Comparison of ENCODE assay signal across 3 worm cellular contexts in genomic region chrV:10578938-10579337, ce11.
TF ChIP-seq lines count a peak whose summit lies in the region.

TSS of gene erh-1 (minus strand) at chrV:10579141.
TSS of gene lpd-9 (plus strand) at chrV:10579305.

TF ChIP-seq in whole organism, L1 larva, 84 proteins besides CTCF, POLR2A, EP300 and RAD21 (continued from another document and continues in another):
- TF ChIP-seq dpl-1 (GFP tag; optimal IDR thresholded peaks at IDR 0.05; lab: Kevin White, UChicago) (peak; percentile 75 to 83 (median 79)), nhr-85 (tag; lab: Kevin White, UChicago) (peak; percentile 87), irx-1 (tag; optimal IDR thresholded peaks at IDR 0.05; lab: Kevin White, UChicago) (peak; percentile 70), rnt-1 (tag; optimal IDR thresholded peaks at IDR 0.05; lab: Kevin White, UChicago) (peak; percentile 89), nhr-71 (tag; optimal IDR thresholded peaks at IDR 0.05; lab: Kevin White, UChicago) (peak; percentile 87), lin-39 (tag; optimal IDR thresholded peaks at IDR 0.05; lab: Kevin White, UChicago) (peak; percentile 70), elt-2 (tag; optimal IDR thresholded peaks at IDR 0.05; lab: Kevin White, UChicago) (peak; percentile 73), ces-1 (GFP tag; optimal IDR thresholded peaks at IDR 0.05; lab: Kevin White, UChicago) (no peak), lsy-2 (tag; optimal IDR thresholded peaks at IDR 0.05; lab: Kevin White, UChicago) (peak; percentile 78 to 86), aly-2 (tag; optimal IDR thresholded peaks at IDR 0.05; lab: Kevin White, UChicago) (peak; percentile 29), nhr-76 (tag; optimal IDR thresholded peaks at IDR 0.05; lab: Kevin White, UChicago) (no peak), Y116A8C.19 (tag; optimal IDR thresholded peaks at IDR 0.05; lab: Kevin White, UChicago; ENCODE audit: borderline replicate concordance) (no peak), skn-1 (tag; optimal IDR thresholded peaks at IDR 0.05; lab: Kevin White, UChicago) (peak; percentile 74), grh-1 (GFP tag; IDR thresholded peaks at IDR 0.05; lab: Robert Waterston, UW) (peak; percentile 81), mep-1 (tag; optimal IDR thresholded peaks at IDR 0.05; lab: Kevin White, UChicago) (peak; percentile 90), sup-37 (GFP tag; optimal IDR thresholded peaks at IDR 0.05; lab: Kevin White, UChicago) (peak; percentile 39), unc-98 (GFP tag; IDR thresholded peaks at IDR 0.05; lab: Robert Waterston, UW) (no peak), pag-3 (tag; optimal IDR thresholded peaks at IDR 0.05; lab: Kevin White, UChicago; ENCODE audit: borderline replicate concordance, insufficient read depth) (peak; percentile 53), mab-9 (GFP tag; IDR thresholded peaks at IDR 0.05; lab: Robert Waterston, UW) (peak; percentile 76), tlp-1 (tag; optimal IDR thresholded peaks at IDR 0.05; lab: Kevin White, UChicago) (no peak), C04F5.9 (tag; optimal IDR thresholded peaks at IDR 0.05; lab: Kevin White, UChicago) (peak; percentile 53), ceh-8 (GFP tag; optimal IDR thresholded peaks at IDR 0.05; lab: Kevin White, UChicago) (peak; percentile 51), hlh-4 (tag; optimal IDR thresholded peaks at IDR 0.05; lab: Kevin White, UChicago) (no peak), mef-2 (tag; optimal IDR thresholded peaks at IDR 0.05; lab: Kevin White, UChicago) (no peak), swsn-7 (tag; optimal IDR thresholded peaks at IDR 0.05; lab: Kevin White, UChicago) (peak; percentile 87), elt-3 (tag; optimal IDR thresholded peaks at IDR 0.05; lab: Kevin White, UChicago) (peak in 1 of 6 experiments; percentile 34), hlh-17 (GFP tag; optimal IDR thresholded peaks at IDR 0.05; lab: Kevin White, UChicago; ENCODE audit: borderline replicate concordance) (no peak), ceh-88 (GFP tag; IDR thresholded peaks at IDR 0.05; lab: Robert Waterston, UW) (peak; percentile 21; the same call in 1 of the 2 replicates), efl-1 (optimal IDR thresholded peaks at IDR 0.05; lab: Kevin White, UChicago) (peak; percentile 76 to 83), efl-1 (GFP tag; optimal IDR thresholded peaks at IDR 0.05 in 1 of 2; lab: Kevin White, UChicago) (peak; percentile 77 to 98), nhr-237 (tag; optimal IDR thresholded peaks at IDR 0.05; lab: Kevin White, UChicago) (no peak), C16A3.4 (tag; optimal IDR thresholded peaks at IDR 0.05; lab: Kevin White, UChicago) (peak; percentile 57), mdl-1 (tag; optimal IDR thresholded peaks at IDR 0.05; lab: Kevin White, UChicago) (peak in 1 of 2 experiments; percentile 25), nhr-12 (tag; optimal IDR thresholded peaks at IDR 0.05; lab: Kevin White, UChicago) (no peak), nhr-84 (tag; optimal IDR thresholded peaks at IDR 0.05; lab: Kevin White, UChicago) (no peak), zip-4 (GFP tag; optimal IDR thresholded peaks at IDR 0.05; lab: Kevin White, UChicago) (peak; percentile 59), tbx-2 (tag; optimal IDR thresholded peaks at IDR 0.05; lab: Kevin White, UChicago) (peak; percentile 87), lin-35 (GFP tag; optimal IDR thresholded peaks at IDR 0.05; lab: Kevin White, UChicago) (peak; percentile 73 to 87), nhr-11 (tag; optimal IDR thresholded peaks at IDR 0.05; lab: Kevin White, UChicago) (peak; percentile 37), vab-15 (tag; optimal IDR thresholded peaks at IDR 0.05; lab: Kevin White, UChicago) (no peak), fos-1 (tag; optimal IDR thresholded peaks at IDR 0.05; lab: Kevin White, UChicago) (no peak), ets-5 (GFP tag; IDR thresholded peaks at IDR 0.05; lab: Robert Waterston, UW) (no peak), ztf-11 (tag; optimal IDR thresholded peaks at IDR 0.05; lab: Kevin White, UChicago) (peak in 1 of 2 experiments; percentile 74)

TF ChIP-seq in whole organism, L3 larva, 47 proteins besides CTCF, POLR2A, EP300 and RAD21 (continued from another document):
- peak; percentile 76 for TF ChIP-seq hmg-11 (tag; optimal IDR thresholded peaks at IDR 0.05; lab: Kevin White, UChicago)
- no peak for TF ChIP-seq fkh-2 (tag; optimal IDR thresholded peaks at IDR 0.05; lab: Kevin White, UChicago)
- TF ChIP-seq nhr-28 (tag; optimal IDR thresholded peaks at IDR 0.05; lab: Kevin White, UChicago), result no peak
- TF ChIP-seq pha-4 (tag; optimal IDR thresholded peaks at IDR 0.05; lab: Kevin White, UChicago), result no peak
- peak; percentile 7 for TF ChIP-seq skn-1 (tag; optimal IDR thresholded peaks at IDR 0.05; lab: Kevin White, UChicago)
- peak; percentile 27 for TF ChIP-seq ama-1 (optimal IDR thresholded peaks at IDR 0.05; lab: Kevin White, UChicago)
- no peak for TF ChIP-seq nhr-12 (tag; optimal IDR thresholded peaks at IDR 0.05; lab: Kevin White, UChicago)
- TF ChIP-seq nhr-25 (tag; optimal IDR thresholded peaks at IDR 0.05; lab: Kevin White, UChicago), result peak; percentile 33
- TF ChIP-seq nfya-1 (tag; optimal IDR thresholded peaks at IDR 0.05; lab: Kevin White, UChicago; ENCODE audit: insufficient read depth), result peak; percentile 65
- no peak for TF ChIP-seq eor-1 (tag; optimal IDR thresholded peaks at IDR 0.05; lab: Kevin White, UChicago)
- peak; percentile 60 for TF ChIP-seq elt-2 (tag; optimal IDR thresholded peaks at IDR 0.05; lab: Kevin White, UChicago)
- TF ChIP-seq nhr-23 (tag; optimal IDR thresholded peaks at IDR 0.05; lab: Kevin White, UChicago), result peak; percentile 88
- TF ChIP-seq nhr-67 (tag; optimal IDR thresholded peaks at IDR 0.05; lab: Kevin White, UChicago), result no peak
- TF ChIP-seq tbx-2 (tag; optimal IDR thresholded peaks at IDR 0.05; lab: Kevin White, UChicago), result no peak
- TF ChIP-seq nhr-237 (tag; optimal IDR thresholded peaks at IDR 0.05; lab: Kevin White, UChicago), result no peak
- TF ChIP-seq nhr-76 (tag; optimal IDR thresholded peaks at IDR 0.05; lab: Kevin White, UChicago), result no peak
- TF ChIP-seq elt-3 (tag; optimal IDR thresholded peaks at IDR 0.05; lab: Kevin White, UChicago), result no peak
- peak; percentile 68 for TF ChIP-seq snpc-4 (tag; optimal IDR thresholded peaks at IDR 0.05; lab: Kevin White, UChicago)
- TF ChIP-seq lsy-12 (tag; optimal IDR thresholded peaks at IDR 0.05; lab: Kevin White, UChicago), result peak; percentile 77

TF ChIP-seq in whole organism, young adult, 124 proteins besides CTCF, POLR2A, EP300 and RAD21 (continued from another document and continues in another):
- TF ChIP-seq hlh-12 (tag; optimal IDR thresholded peaks at IDR 0.05; lab: Kevin White, UChicago) (no peak), attf-6 (GFP tag; IDR thresholded peaks at IDR 0.05; lab: Robert Waterston, UW) (0 out of 2 replicates have a peak, but pooled peaks have one; percentile 38), mxl-1 (tag; optimal IDR thresholded peaks at IDR 0.05; lab: Kevin White, UChicago) (no peak), F37B4.10 (GFP tag; IDR thresholded peaks at IDR 0.05; lab: Robert Waterston, UW) (no peak), repo-1 (tag; optimal IDR thresholded peaks at IDR 0.05; lab: Kevin White, UChicago) (peak; percentile 70), athp-1 (tag; optimal IDR thresholded peaks at IDR 0.05; lab: Kevin White, UChicago) (no peak), zim-3 (tag; optimal IDR thresholded peaks at IDR 0.05; lab: Kevin White, UChicago) (no peak), F49E8.2 (tag; optimal IDR thresholded peaks at IDR 0.05; lab: Kevin White, UChicago; ENCODE audit: insufficient read depth) (no peak), fkh-3 (tag; optimal IDR thresholded peaks at IDR 0.05; lab: Kevin White, UChicago) (no peak), gei-17 (GFP tag; optimal IDR thresholded peaks at IDR 0.05; lab: Kevin White, UChicago) (peak; percentile 23), unc-130 (GFP tag; optimal IDR thresholded peaks at IDR 0.05; lab: Kevin White, UChicago) (no peak), C17E4.6 (GFP tag; IDR thresholded peaks at IDR 0.05; lab: Robert Waterston, UW) (no peak), pha-4 (tag; optimal IDR thresholded peaks at IDR 0.05; lab: Kevin White, UChicago) (no peak), B0019.2 (GFP tag; conservative IDR thresholded peaks at IDR 0.05; lab: Robert Waterston, UW) (no peak), him-1 (tag; optimal IDR thresholded peaks at IDR 0.05; lab: Kevin White, UChicago) (no peak), Y95B8A.8 (GFP tag; IDR thresholded peaks at IDR 0.05; lab: Robert Waterston, UW) (no peak), attf-5 (GFP tag; optimal IDR thresholded peaks at IDR 0.05; lab: Kevin White, UChicago) (peak; percentile 50), tbp1 (GFP tag; optimal IDR thresholded peaks at IDR 0.05; lab: Kevin White, UChicago) (peak; percentile 52), nhr-80 (tag; optimal IDR thresholded peaks at IDR 0.05; lab: Kevin White, UChicago) (peak; percentile 46), akir-1 (GFP tag; optimal IDR thresholded peaks at IDR 0.05; lab: Kevin White, UChicago) (no peak), hsf-1 (GFP tag; IDR thresholded peaks at IDR 0.05; lab: Robert Waterston, UW) (no peak), rpc-1 (optimal IDR thresholded peaks at IDR 0.05; lab: Kevin White, UChicago) (no peak), rpc-1 (tag; optimal IDR thresholded peaks at IDR 0.05; lab: Kevin White, UChicago) (no peak), atf-7 (tag; optimal IDR thresholded peaks at IDR 0.05; lab: Kevin White, UChicago) (peak; percentile 2), nfya-2 (GFP tag; IDR thresholded peaks at IDR 0.05; lab: Robert Waterston, UW) (no peak), xnd-1 (tag; optimal IDR thresholded peaks at IDR 0.05; lab: Kevin White, UChicago) (peak; percentile 41), nhr-179 (tag; optimal IDR thresholded peaks at IDR 0.05; lab: Kevin White, UChicago) (no peak), die-1 (tag; optimal IDR thresholded peaks at IDR 0.05; lab: Kevin White, UChicago) (no peak), lsl-1 (GFP tag; optimal IDR thresholded peaks at IDR 0.05; lab: Kevin White, UChicago) (peak; percentile 60), snpc-1.3 (tag; optimal IDR thresholded peaks at IDR 0.05; lab: Kevin White, UChicago; ENCODE audit: insufficient read depth) (peak; percentile 57), aptf-2 (GFP tag; conservative IDR thresholded peaks at IDR 0.05; lab: Robert Waterston, UW) (no peak), F39B2.1 (GFP tag; IDR thresholded peaks at IDR 0.05; lab: Robert Waterston, UW) (no peak), lin-26 (GFP tag; IDR thresholded peaks at IDR 0.05; lab: Robert Waterston, UW) (no peak), dpl-1 (GFP tag; optimal IDR thresholded peaks at IDR 0.05; lab: Kevin White, UChicago) (no peak), ccch-3 (GFP tag; optimal IDR thresholded peaks at IDR 0.05; lab: Kevin White, UChicago) (no peak), F52B5.7 (tag; optimal IDR thresholded peaks at IDR 0.05; lab: Kevin White, UChicago) (no peak), F57C9.4 (tag; optimal IDR thresholded peaks at IDR 0.05; lab: Kevin White, UChicago) (no peak), tlf-1 (GFP tag; optimal IDR thresholded peaks at IDR 0.05; lab: Kevin White, UChicago) (peak; percentile 49), T07F8.4 (tag; optimal IDR thresholded peaks at IDR 0.05; lab: Kevin White, UChicago) (no peak), nhr-90 (tag; optimal IDR thresholded peaks at IDR 0.05; lab: Kevin White, UChicago) (no peak), C06A6.2 (GFP tag; conservative IDR thresholded peaks at IDR 0.05; lab: Robert Waterston, UW) (no peak), ceh-79 (tag; optimal IDR thresholded peaks at IDR 0.05; lab: Kevin White, UChicago) (no peak), lag-1 (GFP tag; IDR thresholded peaks at IDR 0.05; lab: Robert Waterston, UW) (no peak), hlh-26 (GFP tag; conservative IDR thresholded peaks at IDR 0.05; lab: Robert Waterston, UW) (no peak), snpc-1.1 (tag; optimal IDR thresholded peaks at IDR 0.05; lab: Kevin White, UChicago; ENCODE audit: insufficient read depth) (no peak), ceh-27 (GFP tag; optimal IDR thresholded peaks at IDR 0.05; lab: Kevin White, UChicago) (peak; percentile 7), efl-1 (GFP tag; optimal IDR thresholded peaks at IDR 0.05; lab: Kevin White, UChicago) (peak; percentile 2), nfya-1 (tag; optimal IDR thresholded peaks at IDR 0.05; lab: Kevin White, UChicago; ENCODE audit: borderline replicate concordance, insufficient read depth) (no peak), ztf-3 (GFP tag; optimal IDR thresholded peaks at IDR 0.05; lab: Kevin White, UChicago) (no peak), Y56A3A.18 (GFP tag; IDR thresholded peaks at IDR 0.05; lab: Robert Waterston, UW) (peak; percentile 86), cebp-2 (GFP tag; IDR thresholded peaks at IDR 0.05; lab: Robert Waterston, UW) (no peak), attf-3 (GFP tag; conservative IDR thresholded peaks at IDR 0.05; lab: Robert Waterston, UW) (peak; percentile 44; the same call in 1 of the 2 replicates), madf-6 (GFP tag; IDR thresholded peaks at IDR 0.05; lab: Robert Waterston, UW) (peak; percentile 71), ceh-40 (GFP tag; IDR thresholded peaks at IDR 0.05; lab: Robert Waterston, UW) (no peak), tbx-9 (tag; optimal IDR thresholded peaks at IDR 0.05; lab: Kevin White, UChicago; ENCODE audit: borderline replicate concordance) (no peak), nhr-120 (GFP tag; IDR thresholded peaks at IDR 0.05; lab: Robert Waterston, UW) (no peak), F55B11.4 (tag; optimal IDR thresholded peaks at IDR 0.05; lab: Kevin White, UChicago; ENCODE audit: borderline replicate concordance, insufficient read depth) (no peak), ztf-22 (GFP tag; optimal IDR thresholded peaks at IDR 0.05; lab: Kevin White, UChicago) (no peak), mcd-1 (GFP tag; IDR thresholded peaks at IDR 0.05; lab: Robert Waterston, UW) (peak; percentile 82), let-526 (GFP tag; IDR thresholded peaks at IDR 0.05; lab: Robert Waterston, UW) (no peak), lir-1 (GFP tag; conservative IDR thresholded peaks at IDR 0.05; lab: Robert Waterston, UW) (0 out of 2 replicates have a peak, but pooled peaks have one; percentile 54), rec-8 (tag; optimal IDR thresholded peaks at IDR 0.05; lab: Kevin White, UChicago) (no peak), ekl-4 (GFP tag; IDR thresholded peaks at IDR 0.05; lab: Robert Waterston, UW) (peak; percentile 84), madf-8 (GFP tag; conservative IDR thresholded peaks at IDR 0.05; lab: Robert Waterston, UW) (peak; percentile 40; the same call in 1 of the 2 replicates), pbrm-1 (GFP tag; IDR thresholded peaks at IDR 0.05; lab: Robert Waterston, UW) (peak; percentile 72), zfh-2 (GFP tag; conservative IDR thresholded peaks at IDR 0.05; lab: Robert Waterston, UW) (no peak), ZK185.1 (tag; optimal IDR thresholded peaks at IDR 0.05; lab: Kevin White, UChicago; ENCODE audit: poor library complexity, severe bottlenecking) (peak; percentile 43), K12H6.12 (tag; optimal IDR thresholded peaks at IDR 0.05; lab: Kevin White, UChicago) (no peak), bed-2 (GFP tag; IDR thresholded peaks at IDR 0.05; lab: Robert Waterston, UW) (no peak), ceh-58 (GFP tag; IDR thresholded peaks at IDR 0.05; lab: Robert Waterston, UW) (no peak), F10E7.11 (tag; optimal IDR thresholded peaks at IDR 0.05; lab: Kevin White, UChicago) (no peak), hmg-1.2 (GFP tag; IDR thresholded peaks at IDR 0.05; lab: Robert Waterston, UW) (no peak; the same call in 1 of the 2 replicates), unc-62 (GFP tag; optimal IDR thresholded peaks at IDR 0.05; lab: Kevin White, UChicago) (no peak), lsy-27 (tag; optimal IDR thresholded peaks at IDR 0.05; lab: Kevin White, UChicago; ENCODE audit: borderline replicate concordance, insufficient read depth) (no peak), sdz-38 (tag; optimal IDR thresholded peaks at IDR 0.05; lab: Kevin White, UChicago) (no peak), egl-18 (GFP tag; IDR thresholded peaks at IDR 0.05; lab: Robert Waterston, UW) (no peak), bed-1 (GFP tag; IDR thresholded peaks at IDR 0.05; lab: Robert Waterston, UW) (no peak), somi-1 (GFP tag; optimal IDR thresholded peaks at IDR 0.05; lab: Kevin White, UChicago) (no peak), K11D2.4 (GFP tag; IDR thresholded peaks at IDR 0.05; lab: Robert Waterston, UW) (peak; percentile 63; the same call in 1 of the 2 replicates)
